Worm (Caenorhabditis elegans): Measurements from ENCODE around the gene Y51A2D.8.

Gene Y51A2D.8

DNA sequence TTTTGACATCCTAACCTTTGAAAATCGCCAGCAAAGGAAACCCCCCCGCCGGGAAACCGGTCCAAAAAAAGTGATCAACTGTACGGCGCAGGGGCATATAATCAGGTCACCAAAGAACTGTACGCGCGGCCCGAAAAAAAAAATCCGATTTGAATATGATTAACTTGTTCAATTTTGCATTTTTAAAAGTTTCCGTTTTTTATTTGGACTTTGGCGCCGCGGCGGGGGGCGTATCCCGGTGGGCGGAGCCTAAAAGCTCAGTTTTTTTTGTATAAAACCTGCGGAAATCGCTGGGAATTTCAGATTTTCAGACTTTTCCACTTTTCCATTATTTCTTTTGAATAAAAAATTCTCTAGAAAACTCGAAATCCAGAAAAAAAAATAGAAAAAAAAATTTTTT lies 29.2 kb downstream of the Y51A2D.8 start, which contains the start of gene hmit-1.2:
hmit-1.2 (plus strand) TSS at position 301 of the 400 bp plus-strand sequence.
- TF ChIP-seq lsy-2 (tag; optimal IDR thresholded peaks at IDR 0.05), result no peak

DNA sequence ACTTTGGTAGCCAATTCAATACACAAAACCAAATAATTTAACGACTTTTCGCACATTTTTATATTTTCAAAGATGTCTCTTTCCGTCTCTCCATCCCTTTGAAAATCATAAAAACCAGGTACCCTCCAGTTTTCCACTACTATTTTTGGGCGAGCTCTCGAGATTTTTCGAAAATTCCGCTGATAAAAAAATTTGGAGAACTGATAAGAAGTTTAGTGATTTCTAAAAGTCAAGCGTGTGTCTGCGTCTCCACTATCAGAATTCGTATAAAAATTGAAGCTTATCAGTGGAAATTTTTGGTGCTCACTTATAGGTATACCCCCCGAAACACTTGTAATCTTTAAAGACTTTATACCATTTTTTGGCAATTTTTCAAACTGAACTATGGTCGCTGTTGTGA lies 37.2 kb downstream of the Y51A2D.8 start, which contains the start of gene hmit-1.1:
hmit-1.1 (plus strand) TSS at position 294 of the 400 bp plus-strand sequence.
- TF ChIP-seq ztf-11 (tag; optimal IDR thresholded peaks at IDR 0.05) (no peak), Y55F3AM.14 (GFP tag; optimal IDR thresholded peaks at IDR 0.05) (no peak), fos-1 (tag; optimal IDR thresholded peaks at IDR 0.05) (peak; percentile 52), nhr-25 (tag; optimal IDR thresholded peaks at IDR 0.05) (no peak), snpc-4 (tag; optimal IDR thresholded peaks at IDR 0.05) (no peak), sem-4 (tag; optimal IDR thresholded peaks at IDR 0.05) (no peak)

DNA sequence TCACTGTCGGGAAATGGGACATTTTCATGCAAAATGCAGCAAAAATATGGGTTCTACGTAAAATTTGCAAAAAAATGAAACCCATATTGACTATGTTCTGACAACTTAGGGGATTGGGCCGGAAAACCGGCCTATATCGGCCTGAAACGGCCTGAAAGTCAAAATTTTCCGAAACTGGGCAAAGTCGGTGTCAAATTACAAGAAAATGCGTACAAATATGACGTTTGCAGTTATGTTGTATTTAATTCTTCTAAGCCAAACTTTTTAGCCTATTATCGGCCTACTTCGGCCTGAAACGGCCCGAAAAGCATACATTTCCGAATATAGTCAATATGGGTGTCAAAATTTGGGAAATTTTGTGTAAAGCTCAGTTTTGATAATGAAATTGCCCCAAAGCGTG lies 41.8 kb downstream of the Y51A2D.8 start:
- TF ChIP-seq crh-2 (tag; optimal IDR thresholded peaks at IDR 0.05) (no peak), lin-11 (tag; optimal IDR thresholded peaks at IDR 0.05) (no peak), nhr-11 (tag; optimal IDR thresholded peaks at IDR 0.05) (no peak), nhr-6 (tag; optimal IDR thresholded peaks at IDR 0.05) (no peak), mab-5 (tag; optimal IDR thresholded peaks at IDR 0.05) (no peak), Y55F3AM.14 (GFP tag; optimal IDR thresholded peaks at IDR 0.05) (no peak), aly-2 (tag; optimal IDR thresholded peaks at IDR 0.05) (no peak), nhr-12 (tag; optimal IDR thresholded peaks at IDR 0.05) (no peak), egl-27 (tag; optimal IDR thresholded peaks at IDR 0.05) (no peak), C34F6.9 (tag; optimal IDR thresholded peaks at IDR 0.05) (no peak), skn-1 (tag; optimal IDR thresholded peaks at IDR 0.05) (no peak), blmp-1 (tag; optimal IDR thresholded peaks at IDR 0.05; ENCODE audit: insufficient read depth) (no peak)

ce11 chrV:18508564-18508963 lies 45.1 kb downstream of the Y51A2D.8 start, which contains the start of gene Y51A2D.1:
Y51A2D.1 (plus strand) TSS chrV:18508864.
- TF ChIP-seq ztf-1 (GFP tag; conservative IDR thresholded peaks at IDR 0.05), result no peak
- TF ChIP-seq nhr-12 (tag; optimal IDR thresholded peaks at IDR 0.05), result no peak
- no peak for TF ChIP-seq C34F6.9 (tag; optimal IDR thresholded peaks at IDR 0.05)
- no peak for TF ChIP-seq ceh-16 (tag; optimal IDR thresholded peaks at IDR 0.05)
- TF ChIP-seq fos-1 (tag; optimal IDR thresholded peaks at IDR 0.05), result no peak
- TF ChIP-seq alr-1 (tag; optimal IDR thresholded peaks at IDR 0.05), result no peak
- TF ChIP-seq unc-55 (GFP tag; optimal IDR thresholded peaks at IDR 0.05), result no peak
- no peak for TF ChIP-seq sem-4 (tag; optimal IDR thresholded peaks at IDR 0.05)
- TF ChIP-seq peb-1 (tag; optimal IDR thresholded peaks at IDR 0.05), result no peak
- TF ChIP-seq Y55F3AM.14 (GFP tag; optimal IDR thresholded peaks at IDR 0.05), result no peak
- no peak for TF ChIP-seq mbf-1 (tag; optimal IDR thresholded peaks at IDR 0.05)
- no peak for TF ChIP-seq F13H6.1 (tag; optimal IDR thresholded peaks at IDR 0.05)
- TF ChIP-seq blmp-1 (tag; optimal IDR thresholded peaks at IDR 0.05; ENCODE audit: insufficient read depth), result no peak
- no peak for TF ChIP-seq nhr-25 (tag; optimal IDR thresholded peaks at IDR 0.05)
- TF ChIP-seq skn-1 (tag; optimal IDR thresholded peaks at IDR 0.05), result no peak
- no peak for TF ChIP-seq zag-1 (tag; optimal IDR thresholded peaks at IDR 0.05)
- no peak for TF ChIP-seq ceh-82 (tag; optimal IDR thresholded peaks at IDR 0.05)
- no peak for TF ChIP-seq nhr-129 (tag; optimal IDR thresholded peaks at IDR 0.05)
- no peak for TF ChIP-seq mab-5 (tag; optimal IDR thresholded peaks at IDR 0.05)
- no peak for TF ChIP-seq egl-27 (tag; optimal IDR thresholded peaks at IDR 0.05)

DNA sequence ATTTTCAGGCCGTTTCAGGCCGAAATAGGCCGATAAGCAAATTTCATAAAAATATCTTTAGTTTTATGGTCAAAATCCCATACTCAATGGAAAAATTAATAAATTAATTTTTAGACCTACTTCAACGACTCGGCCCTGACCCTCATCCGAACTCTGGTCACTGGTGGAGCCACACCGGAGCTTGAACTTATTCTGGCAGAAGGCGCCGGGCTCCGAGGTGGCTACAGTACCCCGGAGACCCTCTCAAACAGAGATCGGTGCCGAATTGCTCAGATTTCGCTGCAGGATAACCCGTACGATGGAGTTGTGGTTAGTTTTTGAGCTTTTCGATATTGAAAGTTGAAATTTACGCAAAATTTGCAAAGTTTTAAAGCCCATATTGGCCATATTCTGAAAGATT lies 46.9 kb downstream of the Y51A2D.8 start:
- TF ChIP-seq nhr-23 (tag; optimal IDR thresholded peaks at IDR 0.05) (no peak), nhr-6 (tag; optimal IDR thresholded peaks at IDR 0.05) (no peak), skn-1 (tag; optimal IDR thresholded peaks at IDR 0.05) (no peak), blmp-1 (tag; optimal IDR thresholded peaks at IDR 0.05; ENCODE audit: insufficient read depth) (no peak), lsy-2 (tag; optimal IDR thresholded peaks at IDR 0.05) (no peak), sem-4 (tag; optimal IDR thresholded peaks at IDR 0.05) (no peak), elt-3 (tag; optimal IDR thresholded peaks at IDR 0.05) (no peak)

DNA sequence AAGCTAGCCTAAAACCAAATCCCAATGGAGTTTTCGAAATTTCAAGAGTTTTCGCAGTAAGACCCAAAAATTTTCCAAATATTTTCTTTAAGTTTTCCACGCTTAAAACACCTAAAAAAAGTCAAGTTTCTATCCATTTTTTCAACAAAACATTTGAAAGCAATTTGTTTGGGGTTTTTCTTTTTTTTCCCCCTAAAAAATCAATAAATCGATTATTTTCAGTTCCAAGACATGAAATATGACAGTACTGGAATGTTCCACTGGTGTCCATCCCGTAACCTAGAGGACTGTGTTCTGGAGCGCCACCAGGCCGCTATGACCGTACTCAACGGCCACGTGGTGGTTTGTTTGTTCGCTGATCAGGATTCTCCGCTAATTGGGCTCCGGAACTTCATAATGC lies 49.0 kb downstream of the Y51A2D.8 start:
- TF ChIP-seq nhr-129 (tag; optimal IDR thresholded peaks at IDR 0.05) (no peak), sma-9 (GFP tag; optimal IDR thresholded peaks at IDR 0.05) (no peak), sma-9 (tag; optimal IDR thresholded peaks at IDR 0.05) (no peak), mdl-1 (tag; optimal IDR thresholded peaks at IDR 0.05) (no peak), lin-39 (tag; optimal IDR thresholded peaks at IDR 0.05) (no peak), blmp-1 (tag; optimal IDR thresholded peaks at IDR 0.05; ENCODE audit: insufficient read depth) (no peak), mbf-1 (tag; optimal IDR thresholded peaks at IDR 0.05) (no peak), C34F6.9 (tag; optimal IDR thresholded peaks at IDR 0.05) (no peak), sem-4 (tag; optimal IDR thresholded peaks at IDR 0.05) (no peak), nhr-21 (tag; optimal IDR thresholded peaks at IDR 0.05) (no peak)
